Fruit fly (Drosophila melanogaster): ENCODE results near the gene CG8891.
A peak's percentile ranks its signal among the peaks of the same experiment; 100 is the strongest.

The CG8891 gene

DNA sequence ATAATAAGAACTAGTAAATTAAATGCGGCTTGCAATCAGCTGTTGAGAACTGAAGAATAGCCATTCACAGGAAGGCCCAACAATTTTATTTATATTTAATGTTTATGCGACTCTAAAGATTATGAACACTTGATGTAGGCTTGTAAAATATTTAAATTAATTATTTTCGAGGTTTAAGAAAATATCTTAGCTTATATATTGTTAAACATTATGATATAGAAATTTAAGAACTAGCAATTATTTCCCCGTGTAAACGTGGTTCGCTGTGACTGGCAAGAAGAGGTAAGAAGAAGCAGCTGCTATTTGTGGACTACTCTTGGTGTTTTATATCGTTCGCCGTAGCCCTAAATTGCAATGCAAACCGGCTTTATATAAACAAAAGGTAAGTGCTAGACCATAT lies 33.9 kb downstream of the CG8891 start, which contains the start of the genes mRpL24 and betaggt-I (continued):
- peak; percentile 97 for TF ChIP-seq CG34406 (GFP tag; optimal IDR thresholded peaks at IDR 0.05)
- TF ChIP-seq topi (GFP tag; optimal IDR thresholded peaks at IDR 0.05): peak; percentile 96
- TF ChIP-seq CG11762 (GFP tag; optimal IDR thresholded peaks at IDR 0.05; ENCODE audit: insufficient read depth): peak; percentile 89
- peak; percentile 85 for TF ChIP-seq CG6854 (GFP tag; optimal IDR thresholded peaks at IDR 0.05)
- peak; percentile 98 for TF ChIP-seq Gug (GFP tag; IDR thresholded peaks at IDR 0.05)
- peak; percentile 94 for TF ChIP-seq CG4318 (GFP tag; optimal IDR thresholded peaks at IDR 0.05)
- TF ChIP-seq Lpt (GFP tag; optimal IDR thresholded peaks at IDR 0.05): peak; percentile 94
- TF ChIP-seq OdsH (GFP tag; optimal IDR thresholded peaks at IDR 0.05): peak; percentile 98

DNA sequence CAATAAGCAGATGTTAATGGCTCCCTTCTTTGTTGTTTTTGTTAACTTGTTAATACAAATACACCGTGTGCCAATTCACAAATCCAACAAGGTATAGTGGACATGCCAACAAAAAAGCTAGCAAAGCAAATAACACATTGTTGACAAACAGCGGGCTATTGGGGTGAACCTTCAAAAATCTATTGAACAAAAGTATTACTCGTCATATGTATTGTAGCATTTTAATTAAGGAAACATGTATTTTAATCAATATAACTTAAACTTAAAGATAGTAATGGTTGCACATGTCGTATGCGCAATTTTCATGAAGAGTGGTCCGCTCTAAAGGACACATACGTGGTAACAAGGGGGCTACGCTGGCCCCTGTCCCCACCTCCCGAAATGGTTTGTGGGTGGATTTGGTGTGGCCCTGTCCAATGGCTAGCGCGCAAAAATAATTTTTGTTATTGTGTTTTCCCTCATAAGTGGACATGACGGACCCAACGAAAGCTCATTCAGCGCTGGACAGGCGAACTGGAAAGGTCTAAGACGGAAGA lies 36.9 kb downstream of the CG8891 start, which contains the start of gene synr:
TSS of gene synr (plus strand) at position 486 of the 536 bp plus-strand sequence.
- TF ChIP-seq CG1621 (tag; optimal IDR thresholded peaks at IDR 0.05) (no peak), OdsH (GFP tag; optimal IDR thresholded peaks at IDR 0.05) (no peak), esn (GFP tag; optimal IDR thresholded peaks at IDR 0.05) (no peak), Eip75B (GFP tag; optimal IDR thresholded peaks at IDR 0.05) (no peak), CG11294 (GFP tag; IDR thresholded peaks at IDR 0.05) (no peak), CG8119 (GFP tag; IDR thresholded peaks at IDR 0.05) (no peak), CG9139 (GFP tag; optimal IDR thresholded peaks at IDR 0.05) (no peak), eg (GFP tag; IDR thresholded peaks at IDR 0.05) (no peak), CG6808 (GFP tag; optimal IDR thresholded peaks at IDR 0.05) (no peak), CG6792 (GFP tag; optimal IDR thresholded peaks at IDR 0.05) (no peak)

DNA sequence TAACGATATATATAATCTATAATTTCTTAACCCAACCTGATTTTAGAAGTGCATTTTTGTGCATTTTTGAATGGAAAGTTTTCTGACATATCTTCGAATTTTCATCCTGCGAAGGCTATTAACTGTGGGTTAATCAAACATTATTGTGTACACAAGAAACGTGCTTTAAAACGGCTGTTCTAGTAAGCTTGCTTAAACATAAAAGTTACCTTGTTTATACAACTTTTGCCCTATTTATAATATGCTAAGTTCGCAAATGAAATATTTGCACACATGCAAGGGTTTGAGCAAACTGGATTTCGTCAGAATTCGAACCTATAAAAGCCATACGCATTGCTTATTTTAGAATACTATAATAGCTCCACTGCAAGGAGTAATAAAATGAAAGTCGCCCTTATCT lies 42.1 kb downstream of the CG8891 start, which contains the start of gene Sgs1:
TSS of gene Sgs1 (plus strand) at position 350 of the 400 bp plus-strand sequence.
- TF ChIP-seq vri (GFP tag; optimal IDR thresholded peaks at IDR 0.05) (peak; percentile 8), CG6854 (GFP tag; optimal IDR thresholded peaks at IDR 0.05) (no peak)

DNA sequence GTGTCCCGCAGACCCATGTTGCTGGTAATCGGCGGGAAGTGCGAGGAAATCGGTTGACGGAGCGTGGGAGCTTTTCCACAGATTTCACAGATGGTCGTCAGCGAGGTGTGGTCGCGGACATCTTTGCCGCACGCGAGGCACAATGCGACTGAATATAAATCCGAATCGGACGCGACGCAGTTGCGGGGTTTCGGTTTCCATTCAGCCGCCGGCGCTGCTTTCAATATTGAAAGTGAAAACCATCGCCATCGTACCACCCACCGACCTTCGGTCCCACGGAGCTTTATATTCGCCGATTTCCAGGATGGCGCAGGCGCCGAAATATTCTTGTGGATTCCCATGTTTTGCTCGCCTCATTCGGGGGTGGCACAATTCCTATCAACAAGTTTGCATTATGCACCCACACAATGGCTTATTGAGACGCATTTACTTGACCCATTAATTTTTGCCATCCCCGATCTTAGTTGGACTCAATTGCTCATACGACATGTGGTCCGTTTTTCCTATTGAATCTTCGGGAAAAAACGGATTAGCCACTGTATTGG lies 42.8 kb downstream of the CG8891 start, which contains the start of gene hoe2:
TSS of gene hoe2 (minus strand) at position 126 of the 545 bp plus-strand sequence.
- TF ChIP-seq Sox102F (GFP tag; optimal IDR thresholded peaks at IDR 0.05): no peak
- TF ChIP-seq Sox15 (GFP tag; optimal IDR thresholded peaks at IDR 0.05): no peak
- TF ChIP-seq Ets96B (tag; optimal IDR thresholded peaks at IDR 0.05): no peak

DNA sequence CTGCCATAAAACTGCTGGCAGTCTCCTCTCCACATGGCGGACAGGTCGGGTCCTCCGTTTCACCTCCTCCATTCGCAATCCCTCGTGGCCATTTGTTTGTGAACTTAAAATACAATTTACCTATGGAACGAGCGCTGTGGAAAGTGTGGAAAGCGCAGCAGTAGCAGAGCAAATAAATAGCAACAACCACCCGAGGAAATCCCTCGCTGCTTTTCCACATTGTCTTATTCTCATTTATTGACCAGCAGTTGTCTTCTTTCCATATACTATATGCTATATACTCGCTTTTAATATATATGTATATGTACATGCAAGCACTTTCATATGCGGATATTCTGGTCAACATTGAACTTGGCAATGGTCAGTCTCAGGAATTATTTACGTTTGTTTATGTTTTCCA lies 46.9 kb downstream of the CG8891 start, which contains the start of gene hoe1:
TSS of gene hoe1 (minus strand) at position 101 of the 400 bp plus-strand sequence.
- TF ChIP-seq Eip78C (GFP tag) (no peak), topi (GFP tag; optimal IDR thresholded peaks at IDR 0.05) (no peak), CG31627 (GFP tag; optimal IDR thresholded peaks at IDR 0.05) (no peak), Met (GFP tag; optimal IDR thresholded peaks at IDR 0.05) (no peak), Hr4 (GFP tag; optimal IDR thresholded peaks at IDR 0.05) (no peak), Eip93F (GFP tag; optimal IDR thresholded peaks at IDR 0.05) (no peak), CG8632 (GFP tag; optimal IDR thresholded peaks at IDR 0.05) (no peak), esn (GFP tag; optimal IDR thresholded peaks at IDR 0.05) (no peak), vri (GFP tag; optimal IDR thresholded peaks at IDR 0.05) (no peak), Hr38 (GFP tag; optimal IDR thresholded peaks at IDR 0.05) (no peak), CG6854 (GFP tag; optimal IDR thresholded peaks at IDR 0.05) (no peak), Eip75B (GFP tag; optimal IDR thresholded peaks at IDR 0.05) (no peak), CG34406 (GFP tag; optimal IDR thresholded peaks at IDR 0.05) (no peak), CG6808 (GFP tag; optimal IDR thresholded peaks at IDR 0.05) (no peak), Gug (GFP tag; IDR thresholded peaks at IDR 0.05) (no peak)

DNA sequence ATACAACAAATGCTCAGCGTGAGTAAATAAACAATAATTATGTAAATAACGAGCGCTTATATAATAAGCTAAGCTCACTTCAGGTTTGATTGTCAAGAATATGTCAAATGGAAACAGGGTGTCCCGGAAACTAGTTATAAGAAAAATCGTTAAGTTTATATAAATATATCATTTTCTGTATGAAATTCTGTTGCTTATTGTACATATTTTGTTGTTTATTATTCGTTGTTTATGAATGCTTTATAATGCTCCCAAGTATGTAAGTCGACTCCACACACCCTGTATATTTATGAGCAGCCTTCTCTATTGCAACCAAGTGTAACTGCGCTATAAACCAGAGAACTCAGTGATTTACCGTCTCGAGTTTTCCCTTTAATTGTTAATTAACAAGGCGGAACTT lies 48.6 kb downstream of the CG8891 start:
- TF ChIP-seq CG31627 (GFP tag; optimal IDR thresholded peaks at IDR 0.05) (no peak), CG8632 (GFP tag; optimal IDR thresholded peaks at IDR 0.05) (no peak), CG4318 (GFP tag; optimal IDR thresholded peaks at IDR 0.05) (no peak), dsx (GFP tag; optimal IDR thresholded peaks at IDR 0.05; ENCODE audit: poor library complexity, severe bottlenecking) (no peak), Eip93F (GFP tag; optimal IDR thresholded peaks at IDR 0.05) (no peak), dac (GFP tag; optimal IDR thresholded peaks at IDR 0.05) (no peak), lz (GFP tag; optimal IDR thresholded peaks at IDR 0.05) (no peak), topi (GFP tag; optimal IDR thresholded peaks at IDR 0.05) (no peak), Hr39 (GFP tag; optimal IDR thresholded peaks at IDR 0.05) (no peak), Smox (GFP tag; optimal IDR thresholded peaks at IDR 0.05) (no peak), vri (GFP tag; optimal IDR thresholded peaks at IDR 0.05) (no peak), eg (GFP tag; IDR thresholded peaks at IDR 0.05) (peak; percentile 77), CG7368 (GFP tag; optimal IDR thresholded peaks at IDR 0.05) (no peak), Hr38 (GFP tag; optimal IDR thresholded peaks at IDR 0.05) (no peak), CG6808 (GFP tag; optimal IDR thresholded peaks at IDR 0.05) (no peak), esn (GFP tag; optimal IDR thresholded peaks at IDR 0.05) (no peak), CG6276 (GFP tag; optimal IDR thresholded peaks at IDR 0.05) (no peak), Gug (GFP tag; IDR thresholded peaks at IDR 0.05) (no peak), Hr4 (GFP tag; optimal IDR thresholded peaks at IDR 0.05) (peak; percentile 11), spab (GFP tag; optimal IDR thresholded peaks at IDR 0.05) (no peak), CG15336 (GFP tag; IDR thresholded peaks at IDR 0.05) (peak; percentile 66; the same call in 1 of the 2 replicates), CG16779 (tag; optimal IDR thresholded peaks at IDR 0.05) (no peak)
